Worm (Caenorhabditis elegans) whole organism, L4 larva: ENCODE data around the gene T09E8.4.

Experiments
- F44E2.7 ChIP-seq: fragments of 200-800 bp; sonication (Bioruptor generic); IDR thresholded peaks from 2 replicates; pipeline ENCODE4 v2.1.2; 2022; ENCODE audit warnings: missing genetic modification characterization, missing compliant biosample characterization
- T20F7.1 ChIP-seq: fragments of 200-800 bp; sonication (Bioruptor generic); optimal IDR thresholded peaks from 2 replicates; lab custom pipeline; 2018; ENCODE audit warnings: mild to moderate bottlenecking, missing genetic modification characterization, missing compliant biosample characterization
- T26A8.4 ChIP-seq: fragments of 200-800 bp; sonication (Bioruptor generic); IDR thresholded peaks from 2 replicates; pipeline ENCODE4 v1.3.6; 2022; ENCODE audit warnings: missing genetic modification characterization, missing compliant biosample characterization
- ZK546.5 ChIP-seq, 2 experiments: sonication (generic microtip); optimal IDR thresholded peaks; 2 replicates each; lab custom pipeline; 2017; ENCODE audit warnings: missing biosample characterization in 2 of 2, missing genetic modification characterization in 2 of 2
- aha-1 ChIP-seq: fragments of 150-350 bp; peaks from one replicate; lab custom pipeline; 2014; ENCODE audit warnings: missing biosample characterization, missing genetic modification characterization
- arid-1 ChIP-seq: fragments of 200-800 bp; sonication (Bioruptor generic); conservative IDR thresholded peaks from 2 replicates; pipeline ENCODE4 v1.3.6; 2022; ENCODE audit warnings: missing genetic modification reagents, missing genetic modification characterization, missing compliant biosample characterization
- ceh-32 ChIP-seq: sonication (generic microtip); optimal IDR thresholded peaks from 2 replicates; lab custom pipeline; 2016; ENCODE audit warnings: mild to moderate bottlenecking, missing genetic modification characterization, missing compliant biosample characterization; ENCODE audit not compliant: poor library complexity
- ces-1 ChIP-seq: fragments of 150-350 bp; sonication (generic microtip); optimal IDR thresholded peaks from 4 replicates; lab custom pipeline; 2014; ENCODE audit warnings: missing biosample characterization, missing genetic modification reagents, missing genetic modification characterization
- cey-2 ChIP-seq: sonication (generic microtip); optimal IDR thresholded peaks from 3 replicates; lab custom pipeline; 2017; ENCODE audit warnings: missing genetic modification characterization, mild to moderate bottlenecking, missing compliant biosample characterization, antibody characterized with exemption, borderline replicate concordance; ENCODE audit not compliant: insufficient read depth
- ctbp-1 ChIP-seq: fragments of 200-800 bp; sonication (Bioruptor generic); IDR thresholded peaks from 2 replicates; pipeline ENCODE4 v1.3.6; 2022; ENCODE audit warnings: missing genetic modification reagents, missing genetic modification characterization, missing compliant biosample characterization
- daf-16 ChIP-seq, 3 experiments: sonication (generic microtip); optimal IDR thresholded peaks; 2 replicates each; lab custom pipeline; 2016 to 2017; ENCODE audit warnings: missing genetic modification characterization in 3 of 3, missing genetic modification reagents in 3 of 3, mild to moderate bottlenecking in 2 of 3, missing compliant biosample characterization in 2 of 3, missing biosample characterization in 1 of 3, moderate library complexity in 1 of 3
- dmd-6 ChIP-seq: fragments of 200-800 bp; sonication (Bioruptor generic); IDR thresholded peaks from 2 replicates; pipeline ENCODE4 v1.3.6; 2022; ENCODE audit warnings: missing genetic modification reagents, missing genetic modification characterization, missing compliant biosample characterization
- dmd-8 ChIP-seq: fragments of 200-800 bp; sonication (Bioruptor generic); IDR thresholded peaks from 2 replicates; pipeline ENCODE4 v1.3.6; 2022; ENCODE audit warnings: missing genetic modification characterization, missing compliant biosample characterization
- duxl-1 ChIP-seq: sonication (generic microtip); optimal IDR thresholded peaks from 2 replicates; lab custom pipeline; 2016; ENCODE audit warnings: mild to moderate bottlenecking, missing genetic modification characterization, moderate library complexity, missing compliant biosample characterization; ENCODE audit not compliant: poor library complexity
- dve-1 ChIP-seq: sonication (generic microtip); optimal IDR thresholded peaks from 2 replicates; lab custom pipeline; 2017; ENCODE audit warnings: antibody characterized with exemption, mild to moderate bottlenecking, missing genetic modification characterization, missing compliant biosample characterization; ENCODE audit not compliant: insufficient read depth
- fkh-10 ChIP-seq: fragments of 150-350 bp; optimal IDR thresholded peaks from 2 replicates; lab custom pipeline; 2014; ENCODE audit warnings: missing biosample characterization, missing genetic modification reagents, missing genetic modification characterization
- hlh-11 ChIP-seq: fragments of 200-800 bp; sonication (Bioruptor generic); optimal IDR thresholded peaks from 2 replicates; lab custom pipeline; 2018; ENCODE audit warnings: mild to moderate bottlenecking, missing genetic modification characterization, missing compliant biosample characterization
- hlh-30 ChIP-seq: sonication (generic microtip); optimal IDR thresholded peaks from 2 replicates; lab custom pipeline; 2017; ENCODE audit warnings: antibody characterized with exemption, mild to moderate bottlenecking, missing genetic modification characterization, missing compliant biosample characterization; ENCODE audit not compliant: insufficient read depth
- hmg-1.1 ChIP-seq: fragments of 200-800 bp; sonication (Bioruptor generic); IDR thresholded peaks from 2 replicates; pipeline ENCODE4 v1.3.6; 2022; ENCODE audit warnings: missing genetic modification reagents, missing genetic modification characterization, missing compliant biosample characterization
- jun-1 ChIP-seq: fragments of 150-350 bp; optimal IDR thresholded peaks from 2 replicates; lab custom pipeline; 2014; ENCODE audit warnings: missing biosample characterization, missing genetic modification reagents, missing genetic modification characterization
- mdt-29 ChIP-seq: fragments of 200-800 bp; sonication (Bioruptor generic); IDR thresholded peaks from 2 replicates; pipeline ENCODE4 v1.3.6; 2022; ENCODE audit warnings: missing genetic modification reagents, missing genetic modification characterization, missing compliant biosample characterization
- mep-1 ChIP-seq: fragments of 150-350 bp; sonication (generic microtip); optimal IDR thresholded peaks from 3 replicates; lab custom pipeline; 2014; ENCODE audit warnings: missing biosample characterization, missing genetic modification characterization
- mes-2 ChIP-seq: sonication (generic microtip); optimal IDR thresholded peaks from 2 replicates; lab custom pipeline; 2016; ENCODE audit warnings: missing genotype, mild to moderate bottlenecking, missing genetic modification characterization, missing compliant biosample characterization; ENCODE audit not compliant: poor library complexity, severe bottlenecking
- mxl-3 ChIP-seq: fragments of 200-800 bp; sonication (Bioruptor generic); optimal IDR thresholded peaks from 2 replicates; lab custom pipeline; 2018; ENCODE audit warnings: mild to moderate bottlenecking, missing genetic modification characterization, missing compliant biosample characterization
- nhr-102 ChIP-seq: sonication (generic microtip); optimal IDR thresholded peaks from 2 replicates; lab custom pipeline; 2016; ENCODE audit warnings: mild to moderate bottlenecking, missing genetic modification characterization, moderate library complexity, missing compliant biosample characterization
- nhr-11 ChIP-seq: fragments of 150-350 bp; optimal IDR thresholded peaks from 2 replicates; lab custom pipeline; 2014; ENCODE audit warnings: missing biosample characterization, missing genetic modification characterization
- nhr-28 ChIP-seq: fragments of 150-350 bp; optimal IDR thresholded peaks from 2 replicates; lab custom pipeline; 2014; ENCODE audit warnings: missing biosample characterization, missing genetic modification characterization
- nhr-41 ChIP-seq: fragments of 200-800 bp; sonication (Bioruptor generic); IDR thresholded peaks from 2 replicates; pipeline ENCODE4 v1.3.6; 2022; ENCODE audit warnings: missing genetic modification reagents, missing genetic modification characterization, missing compliant biosample characterization
- nhr-48 ChIP-seq: sonication (generic microtip); optimal IDR thresholded peaks from 2 replicates; lab custom pipeline; 2016; ENCODE audit warnings: mild to moderate bottlenecking, missing genetic modification characterization, missing compliant biosample characterization
- nhr-6 ChIP-seq: fragments of 150-350 bp; optimal IDR thresholded peaks from 2 replicates; lab custom pipeline; 2014; ENCODE audit warnings: missing biosample characterization, missing genetic modification characterization
- nhr-76 ChIP-seq: fragments of 150-350 bp; optimal IDR thresholded peaks from 2 replicates; lab custom pipeline; 2014; ENCODE audit warnings: missing biosample characterization, missing genetic modification characterization
- nhr-77 ChIP-seq: fragments of 150-350 bp; optimal IDR thresholded peaks from 2 replicates; lab custom pipeline; 2014; ENCODE audit warnings: missing biosample characterization, missing genetic modification characterization
- php-3 ChIP-seq: fragments of 200-800 bp; sonication (Bioruptor generic); IDR thresholded peaks from 2 replicates; pipeline ENCODE4 v1.3.6; 2022; ENCODE audit warnings: missing genetic modification reagents, missing genetic modification characterization, missing compliant biosample characterization
- pqm-1 ChIP-seq: sonication (generic microtip); optimal IDR thresholded peaks from 2 replicates; lab custom pipeline; 2017; ENCODE audit warnings: missing biosample characterization, missing genetic modification characterization
- set-16 ChIP-seq: fragments of 200-800 bp; sonication (Bioruptor generic); IDR thresholded peaks from 2 replicates; pipeline ENCODE4 v1.3.6; 2022; ENCODE audit warnings: missing genetic modification reagents, missing genetic modification characterization, missing compliant biosample characterization
- snpc-1.2 ChIP-seq: fragments of 200-800 bp; sonication (Bioruptor generic); IDR thresholded peaks from 2 replicates; pipeline ENCODE4 v1.3.6; 2022; ENCODE audit warnings: missing genetic modification reagents, missing genetic modification characterization, missing compliant biosample characterization
- snpc-4 ChIP-seq: fragments of 150-350 bp; optimal IDR thresholded peaks from 2 replicates; lab custom pipeline; 2014; ENCODE audit warnings: missing biosample characterization, missing genetic modification characterization
- tra-1 ChIP-seq: fragments of 200-800 bp; sonication (Bioruptor generic); IDR thresholded peaks from 2 replicates; pipeline ENCODE4 v1.3.6; 2022; ENCODE audit warnings: missing genetic modification reagents, missing genetic modification characterization, missing compliant biosample characterization
- unc-130 ChIP-seq: sonication (generic microtip); optimal IDR thresholded peaks from 2 replicates; lab custom pipeline; 2016; ENCODE audit warnings: missing genetic modification reagents, missing genetic modification characterization, missing compliant biosample characterization
- zag-1 ChIP-seq: fragments of 150-350 bp; optimal IDR thresholded peaks from 2 replicates; lab custom pipeline; 2014; ENCODE audit warnings: missing biosample characterization, missing genetic modification characterization

T09E8.4 gene

DNA sequence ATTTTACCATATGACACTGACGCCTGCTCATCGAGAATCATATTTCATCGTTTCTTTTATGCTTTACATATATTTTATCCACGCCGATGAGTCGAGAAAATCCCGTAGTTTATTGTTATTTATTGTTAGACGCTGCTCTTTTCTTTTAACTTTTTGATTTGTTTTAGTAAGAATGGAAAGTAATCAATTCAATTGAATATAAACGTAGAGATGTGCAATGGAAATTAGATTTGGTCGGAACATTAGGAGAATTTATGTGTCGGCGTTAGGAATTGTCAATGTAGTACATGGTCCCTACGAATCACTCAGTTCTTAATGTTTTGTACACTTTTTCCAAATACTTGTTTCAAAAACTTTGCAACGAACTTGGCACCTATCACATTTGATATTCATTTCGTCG, 18.8 kb downstream of the T09E8.4 start:
- TF ChIP-seq nhr-76 (tag; lab: Kevin White, UChicago) (no peak), fkh-10 (peak; percentile 38), nhr-11 (tag; lab: Kevin White, UChicago) (no peak), ces-1 (GFP tag; lab: Kevin White, UChicago) (peak; percentile 20), ctbp-1 (GFP tag; lab: Robert Waterston, UW) (peak; percentile 28; the same call in 1 of the 2 replicates)

DNA sequence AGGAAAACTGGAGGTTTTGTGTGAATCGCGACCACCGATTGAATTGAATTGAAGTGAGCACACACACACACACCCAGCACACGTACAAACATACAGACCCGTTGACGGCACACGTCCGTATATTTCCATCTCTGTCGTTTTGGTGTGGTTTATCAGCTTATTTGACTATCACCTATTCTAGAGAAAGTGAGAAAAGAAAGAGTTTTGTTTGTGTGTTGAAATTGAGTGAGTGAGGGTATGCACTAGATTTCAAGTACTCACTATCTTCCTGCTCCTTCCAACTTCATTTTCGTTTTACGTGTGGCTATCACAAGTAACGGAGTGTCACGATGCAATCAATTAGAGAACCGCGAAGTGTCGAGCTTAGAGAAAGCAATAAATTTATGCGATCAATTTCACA, 20.2 kb downstream of the T09E8.4 start:
- TF ChIP-seq nhr-6 (tag; lab: Kevin White, UChicago) (peak; percentile 63), nhr-28 (tag; lab: Kevin White, UChicago) (peak; percentile 80), php-3 (GFP tag; lab: Robert Waterston, UW) (peak; percentile 71), ceh-32 (no peak), cey-2 (no peak), F44E2.7 (GFP tag; lab: Robert Waterston, UW) (no peak), hmg-1.1 (GFP tag; lab: Robert Waterston, UW) (peak; percentile 40; the same call in 1 of the 2 replicates), unc-130 (GFP tag; lab: Kevin White, UChicago) (no peak), dmd-6 (GFP tag; lab: Robert Waterston, UW) (peak; percentile 87), duxl-1 (no peak), pqm-1 (tag; lab: Kevin White, UChicago) (peak; percentile 93), nhr-102 (tag; lab: Kevin White, UChicago) (no peak), T26A8.4 (GFP tag; lab: Robert Waterston, UW) (peak; percentile 44; the same call in 1 of the 2 replicates), mxl-3 (GFP tag; lab: Kevin White, UChicago) (peak; percentile 7), tra-1 (GFP tag; lab: Robert Waterston, UW) (peak; percentile 76; the same call in 1 of the 2 replicates), aha-1 (tag; lab: Kevin White, UChicago) (peak; percentile 79), mdt-29 (GFP tag; lab: Robert Waterston, UW) (no peak), T20F7.1 (GFP tag; lab: Kevin White, UChicago) (peak; percentile 53), mes-2 (tag; lab: Kevin White, UChicago) (peak; percentile 48), hlh-30 (peak; percentile 27), mep-1 (tag; lab: Kevin White, UChicago) (peak; percentile 39), ZK546.5 (tag; optimal IDR thresholded peaks at IDR 0.05; lab: Kevin White, UChicago) (no peak), dve-1 (peak; percentile 79), nhr-48 (tag; lab: Kevin White, UChicago) (peak; percentile 48), nhr-77 (peak; percentile 21), hlh-11 (tag; lab: Kevin White, UChicago) (peak; percentile 86), arid-1 (0 out of 2 replicates have a peak, but pooled peaks have one; percentile 17), daf-16 (GFP tag; optimal IDR thresholded peaks at IDR 0.05; lab: Kevin White, UChicago) (no peak), daf-16 (tag; optimal IDR thresholded peaks at IDR 0.05; lab: Kevin White, UChicago) (peak; percentile 83)

DNA sequence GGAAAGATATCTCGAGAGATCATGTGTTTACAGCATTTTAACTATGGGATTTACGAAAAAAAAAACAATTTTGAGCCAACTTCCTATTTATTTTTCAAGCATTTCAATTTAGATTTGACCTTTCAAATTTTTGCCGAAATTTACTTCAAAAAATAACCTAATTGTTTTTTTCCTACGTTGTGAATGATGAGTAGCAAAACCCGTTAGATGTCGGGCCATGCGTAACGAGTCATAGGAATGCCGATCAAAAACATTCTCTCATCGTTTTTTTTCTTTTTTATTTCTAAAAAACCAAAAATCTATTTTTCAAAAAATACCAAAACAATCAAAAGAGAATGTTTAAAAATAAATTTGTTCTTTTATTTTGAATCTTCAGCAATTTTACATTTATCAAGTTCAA, 21.2 kb downstream of the T09E8.4 start:
- no peak for TF ChIP-seq snpc-1.2 (GFP tag; lab: Robert Waterston, UW)
- TF ChIP-seq hlh-11 (tag; lab: Kevin White, UChicago) = no peak
- TF ChIP-seq snpc-4 (tag; lab: Kevin White, UChicago) = peak; percentile 73
- no peak for TF ChIP-seq nhr-41 (GFP tag; lab: Robert Waterston, UW)
- TF ChIP-seq zag-1 (tag; lab: Kevin White, UChicago) = no peak
- TF ChIP-seq T20F7.1 (GFP tag; lab: Kevin White, UChicago) = no peak
- TF ChIP-seq aha-1 (tag; lab: Kevin White, UChicago) = no peak
- no peak for TF ChIP-seq hmg-1.1 (GFP tag; lab: Robert Waterston, UW)
- no peak for TF ChIP-seq jun-1 (tag; lab: Kevin White, UChicago)
- TF ChIP-seq mxl-3 (GFP tag; lab: Kevin White, UChicago) = no peak
- TF ChIP-seq mes-2 (tag; lab: Kevin White, UChicago) = peak; percentile 6
- no peak for TF ChIP-seq set-16 (GFP tag; lab: Robert Waterston, UW)
- TF ChIP-seq dmd-8 (GFP tag; lab: Robert Waterston, UW) = no peak
- no peak for TF ChIP-seq nhr-6 (tag; lab: Kevin White, UChicago)
- TF ChIP-seq mdt-29 (GFP tag; lab: Robert Waterston, UW) = no peak
